Worm (Caenorhabditis elegans): ENCODE data around the gene srbc-48.

DNA sequence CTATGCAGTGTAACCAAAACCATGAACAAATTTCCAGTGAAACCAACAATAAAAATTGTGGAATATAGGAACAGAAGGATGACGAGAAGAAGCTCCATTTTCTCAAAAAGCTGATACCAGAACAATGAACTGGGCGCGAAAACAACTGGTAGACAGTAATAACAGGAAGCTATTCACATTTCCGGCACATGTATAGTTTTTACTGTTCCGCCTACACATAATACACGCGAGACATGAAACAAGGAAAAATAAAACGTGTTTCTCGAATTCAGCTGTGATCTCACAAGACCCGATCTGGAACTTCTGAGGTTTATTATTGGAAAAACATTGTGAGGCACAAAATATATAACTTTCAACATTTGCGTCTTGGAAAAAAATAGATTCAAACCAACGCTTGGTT lies 10.5 kb upstream of the srbc-48 start, which contains the start of gene srsx-36:
- TF ChIP-seq med-1 (GFP tag; optimal IDR thresholded peaks at IDR 0.05; ENCODE audit: insufficient read depth) = no peak
- no peak for TF ChIP-seq tab-1 (GFP tag; IDR thresholded peaks at IDR 0.05)
- TF ChIP-seq flt-1 (GFP tag; IDR thresholded peaks at IDR 0.05) = no peak
- no peak for TF ChIP-seq ztf-29 (GFP tag; IDR thresholded peaks at IDR 0.05)
- TF ChIP-seq T22C8.4 (GFP tag; IDR thresholded peaks at IDR 0.05) = no peak
- no peak for TF ChIP-seq cog-1 (tag; optimal IDR thresholded peaks at IDR 0.05)
